Worm (Caenorhabditis elegans): Measurements from ENCODE around the gene F46H5.4.

Gene F46H5.4

ce11 chrX:7230877-7231276 lies 23.5 kb downstream of the F46H5.4 start:
- TF ChIP-seq nhr-76 (tag; optimal IDR thresholded peaks at IDR 0.05) (no peak), mep-1 (tag; optimal IDR thresholded peaks at IDR 0.05) (no peak), ceh-39 (tag; optimal IDR thresholded peaks at IDR 0.05) (no peak), nhr-12 (tag; optimal IDR thresholded peaks at IDR 0.05) (no peak), lin-13 (tag; optimal IDR thresholded peaks at IDR 0.05) (no peak), sem-2 (GFP tag; optimal IDR thresholded peaks at IDR 0.05) (no peak), elt-1 (tag; optimal IDR thresholded peaks at IDR 0.05; ENCODE audit: borderline replicate concordance, insufficient read depth) (no peak), ham-2 (GFP tag; optimal IDR thresholded peaks at IDR 0.05) (no peak), ceh-43 (GFP tag; optimal IDR thresholded peaks at IDR 0.05) (no peak), unc-39 (tag; optimal IDR thresholded peaks at IDR 0.05) (no peak), M03D4.4 (tag; optimal IDR thresholded peaks at IDR 0.05) (no peak), pha-4 (tag; optimal IDR thresholded peaks at IDR 0.05) (no peak), mab-5 (tag; optimal IDR thresholded peaks at IDR 0.05) (no peak), lin-32 (GFP tag; optimal IDR thresholded peaks at IDR 0.05) (no peak), lsy-2 (tag; optimal IDR thresholded peaks at IDR 0.05) (no peak), flh-1 (GFP tag; optimal IDR thresholded peaks at IDR 0.05) (no peak), elt-3 (tag; optimal IDR thresholded peaks at IDR 0.05) (no peak), drap-1 (GFP tag; optimal IDR thresholded peaks at IDR 0.05) (no peak), unc-120 (tag; optimal IDR thresholded peaks at IDR 0.05; ENCODE audit: poor library complexity, severe bottlenecking) (no peak)

- no peak for TF ChIP-seq nhr-2 (tag; optimal IDR thresholded peaks at IDR 0.05)
- TF ChIP-seq drap-1 (GFP tag; optimal IDR thresholded peaks at IDR 0.05) = no peak
- no peak for TF ChIP-seq unc-39 (tag; optimal IDR thresholded peaks at IDR 0.05)
- no peak for TF ChIP-seq lsy-2 (tag; optimal IDR thresholded peaks at IDR 0.05)
- no peak for TF ChIP-seq ham-2 (GFP tag; optimal IDR thresholded peaks at IDR 0.05)
- TF ChIP-seq sptf-1 (tag; optimal IDR thresholded peaks at IDR 0.05) = no peak
- TF ChIP-seq pha-4 (tag; optimal IDR thresholded peaks at IDR 0.05) = no peak
- TF ChIP-seq elt-1 (tag; optimal IDR thresholded peaks at IDR 0.05; ENCODE audit: borderline replicate concordance, insufficient read depth) = no peak
- TF ChIP-seq unc-62 (GFP tag; optimal IDR thresholded peaks at IDR 0.05) = no peak
- TF ChIP-seq hlh-1 (tag; optimal IDR thresholded peaks at IDR 0.05) = no peak
- no peak for TF ChIP-seq ceh-39 (tag; optimal IDR thresholded peaks at IDR 0.05)
These were observed 24.1 kb downstream of the F46H5.4 start for ce11 chrX:7230321-7230720.

ce11 chrX:7229357-7229756 lies 25.1 kb downstream of the F46H5.4 start:
- TF ChIP-seq blmp-1 (tag; optimal IDR thresholded peaks at IDR 0.05) (no peak), ceh-83 (GFP tag; optimal IDR thresholded peaks at IDR 0.05) (no peak), unc-120 (tag; optimal IDR thresholded peaks at IDR 0.05; ENCODE audit: poor library complexity, severe bottlenecking) (no peak), nhr-12 (tag; optimal IDR thresholded peaks at IDR 0.05) (no peak), lin-13 (tag; optimal IDR thresholded peaks at IDR 0.05) (no peak), mls-2 (tag; optimal IDR thresholded peaks at IDR 0.05) (no peak), lsy-2 (tag; optimal IDR thresholded peaks at IDR 0.05) (no peak), drap-1 (GFP tag; optimal IDR thresholded peaks at IDR 0.05) (no peak), nhr-76 (tag; optimal IDR thresholded peaks at IDR 0.05) (no peak), elt-3 (tag; optimal IDR thresholded peaks at IDR 0.05) (no peak), pha-4 (tag; optimal IDR thresholded peaks at IDR 0.05) (no peak), lin-32 (GFP tag; optimal IDR thresholded peaks at IDR 0.05) (no peak), sptf-1 (tag; optimal IDR thresholded peaks at IDR 0.05) (no peak), nhr-237 (tag; optimal IDR thresholded peaks at IDR 0.05) (no peak), ceh-39 (tag; optimal IDR thresholded peaks at IDR 0.05) (no peak), hlh-1 (tag; optimal IDR thresholded peaks at IDR 0.05) (no peak), ces-1 (GFP tag; optimal IDR thresholded peaks at IDR 0.05) (no peak), mab-5 (tag; optimal IDR thresholded peaks at IDR 0.05) (no peak), unc-62 (GFP tag; optimal IDR thresholded peaks at IDR 0.05) (no peak), mep-1 (tag; optimal IDR thresholded peaks at IDR 0.05) (no peak)

ce11 chrX:7225028-7225427 lies 29.4 kb downstream of the F46H5.4 start:
- TF ChIP-seq unc-62 (GFP tag; optimal IDR thresholded peaks at IDR 0.05) (peak; percentile 38), snpc-4 (tag; optimal IDR thresholded peaks at IDR 0.05) (no peak), hlh-1 (tag; optimal IDR thresholded peaks at IDR 0.05) (peak; percentile 98), tbx-8 (GFP tag; optimal IDR thresholded peaks at IDR 0.05) (no peak), unc-120 (tag; optimal IDR thresholded peaks at IDR 0.05; ENCODE audit: poor library complexity, severe bottlenecking) (peak; percentile 9)

- TF ChIP-seq tbx-8 (GFP tag; optimal IDR thresholded peaks at IDR 0.05) (no peak), ces-1 (GFP tag; optimal IDR thresholded peaks at IDR 0.05) (peak; percentile 14), cnd-1 (tag; optimal IDR thresholded peaks at IDR 0.05) (no peak), ham-2 (GFP tag; optimal IDR thresholded peaks at IDR 0.05) (no peak)
These were observed 29.9 kb downstream of the F46H5.4 start for ce11 chrX:7224510-7224909.
